Fruit fly (Drosophila melanogaster) whole organism, embryonic: ENCODE measurements around the gene Bicra.
A peak's percentile ranks its signal among the peaks of the same experiment; 100 is the strongest.

Experiments used
- ATbp ChIP-seq: fragments of 200-800 bp; sonication (Bioruptor generic); optimal IDR thresholded peaks from 2 replicates; lab custom pipeline; 2017; ENCODE audit warnings: missing biosample characterization, mild to moderate bottlenecking, missing genetic modification characterization, missing genetic modification reagents
- Awh ChIP-seq: fragments of 200-800 bp; sonication (Bioruptor generic); IDR thresholded peaks from 2 replicates; pipeline ENCODE4, ENCODE4 v1.3.6; 2022; ENCODE audit warnings: missing biosample characterization, missing genetic modification characterization
- BtbVII ChIP-seq: fragments of 200-800 bp; sonication (Bioruptor generic); optimal IDR thresholded peaks from 3 replicates; lab custom pipeline; 2017; ENCODE audit warnings: missing biosample characterization, mild to moderate bottlenecking, missing genetic modification characterization
- CG10209 ChIP-seq: fragments of 200-800 bp; sonication (Bioruptor generic); optimal IDR thresholded peaks from 3 replicates; lab custom pipeline; 2017; ENCODE audit warnings: missing biosample characterization, mild to moderate bottlenecking, missing genetic modification characterization, missing genetic modification reagents
- CG10462 ChIP-seq: fragments of 200-800 bp; sonication (Bioruptor generic); optimal IDR thresholded peaks from 2 replicates; lab custom pipeline; 2016; ENCODE audit warnings: missing biosample characterization, missing genetic modification characterization
- CG11696 ChIP-seq: fragments of 200-800 bp; sonication (Bioruptor generic); IDR thresholded peaks from 2 replicates; pipeline ENCODE4 v1.3.6; 2022; ENCODE audit warnings: missing biosample characterization, missing genetic modification characterization
- CG1233 ChIP-seq: fragments of 200-800 bp; sonication (Bioruptor generic); optimal IDR thresholded peaks from 4 replicates; lab custom pipeline; 2018; ENCODE audit warnings: missing biosample characterization, mild to moderate bottlenecking, missing genetic modification characterization
- CG12769 ChIP-seq: fragments of 200-800 bp; sonication (Bioruptor generic); optimal IDR thresholded peaks from 2 replicates; lab custom pipeline; 2019; ENCODE audit warnings: missing biosample characterization, mild to moderate bottlenecking, missing genetic modification characterization, moderate library complexity
- CG3281 ChIP-seq: fragments of 200-800 bp; sonication (Bioruptor generic); optimal IDR thresholded peaks from 3 replicates; lab custom pipeline; 2017; ENCODE audit warnings: missing biosample characterization, mild to moderate bottlenecking, missing genetic modification characterization
- CG34422 ChIP-seq: fragments of 200-800 bp; sonication (Bioruptor generic); IDR thresholded peaks from 3 replicates; pipeline ENCODE4 v1.3.6; 2022; ENCODE audit warnings: missing biosample characterization, missing genetic modification characterization
- CG3838 ChIP-seq: fragments of 200-800 bp; sonication (Bioruptor generic); optimal IDR thresholded peaks from 3 replicates; lab custom pipeline; 2016; ENCODE audit warnings: missing biosample characterization, missing genetic modification characterization
- CG4424 ChIP-seq: fragments of 200-800 bp; sonication (Bioruptor generic); optimal IDR thresholded peaks from 3 replicates; lab custom pipeline; 2016; ENCODE audit warnings: missing biosample characterization, missing genetic modification characterization
- CG5180 ChIP-seq: fragments of 200-800 bp; sonication (Bioruptor generic); optimal IDR thresholded peaks from 3 replicates; lab custom pipeline; 2017; ENCODE audit warnings: missing biosample characterization, missing genetic modification characterization, mild to moderate bottlenecking, moderate library complexity, missing genetic modification reagents
- CG6254 ChIP-seq: fragments of 200-800 bp; sonication (Bioruptor generic); optimal IDR thresholded peaks from 3 replicates; lab custom pipeline; 2017; ENCODE audit warnings: mild to moderate bottlenecking, missing biosample characterization, missing genetic modification reagents, missing genetic modification characterization
- CG7963 ChIP-seq: fragments of 200-800 bp; sonication (Bioruptor generic); IDR thresholded peaks from 3 replicates; pipeline ENCODE4 v1.3.6; 2022; ENCODE audit warnings: missing biosample characterization, missing genetic modification characterization; ENCODE audit not compliant: partially characterized antibody
- CG7987 ChIP-seq: fragments of 200-800 bp; sonication (Bioruptor generic); optimal IDR thresholded peaks from 2 replicates; lab custom pipeline; 2018; ENCODE audit warnings: missing biosample characterization, mild to moderate bottlenecking, missing genetic modification characterization, moderate library complexity
- CG8290 ChIP-seq, 3 experiments: fragments of 200-800 bp; sonication (Bioruptor generic); optimal IDR thresholded peaks; 2 replicates each; lab custom pipeline; 2016 to 2019; ENCODE audit warnings: missing biosample characterization in 3 of 3, missing genetic modification characterization in 3 of 3, mild to moderate bottlenecking in 2 of 3, moderate library complexity in 1 of 3
- CG8765 ChIP-seq: fragments of 200-800 bp; sonication (Bioruptor generic); IDR thresholded peaks from 2 replicates; pipeline ENCODE4 v1.3.6; 2022; ENCODE audit warnings: missing biosample characterization, missing genetic modification characterization
- CG8944 ChIP-seq: fragments of 200-800 bp; sonication (Bioruptor generic); optimal IDR thresholded peaks from 3 replicates; lab custom pipeline; 2016; ENCODE audit warnings: missing biosample characterization, missing genetic modification characterization
- CG9609 ChIP-seq: fragments of 200-800 bp; sonication (Bioruptor generic); optimal IDR thresholded peaks from 3 replicates; lab custom pipeline; 2016; ENCODE audit warnings: missing biosample characterization, missing genetic modification characterization
- Dp ChIP-seq: fragments of 200-800 bp; sonication (Bioruptor generic); optimal IDR thresholded peaks from 2 replicates; lab custom pipeline; 2018; ENCODE audit warnings: missing biosample characterization, mild to moderate bottlenecking, missing genetic modification characterization, moderate library complexity
- Ets97D ChIP-seq: fragments of 200-800 bp; sonication (Bioruptor generic); optimal IDR thresholded peaks from 3 replicates; lab custom pipeline; 2016; ENCODE audit warnings: missing biosample characterization, missing genetic modification characterization
- H15 ChIP-seq: fragments of 200-800 bp; sonication (Bioruptor generic); IDR thresholded peaks from 3 replicates; pipeline ENCODE4 v1.3.6; 2022; ENCODE audit warnings: missing biosample characterization, missing genetic modification characterization
- Hmr ChIP-seq: fragments of 200-800 bp; sonication (Bioruptor generic); optimal IDR thresholded peaks from 3 replicates; lab custom pipeline; 2017; ENCODE audit warnings: mild to moderate bottlenecking, missing biosample characterization, missing genetic modification reagents, missing genetic modification characterization
- Hr51 ChIP-seq, 2 experiments: fragments of 200-800 bp; sonication (Bioruptor generic); optimal IDR thresholded peaks; 2 replicates in 1 of 2; 3 replicates in 1 of 2; lab custom pipeline; 2016 to 2018; ENCODE audit warnings: missing biosample characterization in 2 of 2, missing genetic modification characterization in 2 of 2, mild to moderate bottlenecking in 1 of 2, moderate library complexity in 1 of 2
- MTF-1 ChIP-seq: fragments of 200-800 bp; sonication (Bioruptor generic); optimal IDR thresholded peaks from 2 replicates; lab custom pipeline; 2018; ENCODE audit warnings: missing biosample characterization, mild to moderate bottlenecking, missing genetic modification characterization, borderline replicate concordance
- Meics ChIP-seq: fragments of 200-800 bp; sonication (Bioruptor generic); optimal IDR thresholded peaks from 2 replicates; lab custom pipeline; 2017; ENCODE audit warnings: missing biosample characterization, mild to moderate bottlenecking, missing genetic modification characterization
- Mes4 ChIP-seq: fragments of 200-800 bp; sonication (Bioruptor generic); optimal IDR thresholded peaks from 2 replicates; lab custom pipeline; 2016; ENCODE audit warnings: missing biosample characterization, missing genetic modification characterization
- Nf-YA ChIP-seq: fragments of 200-800 bp; sonication (Bioruptor generic); IDR thresholded peaks from 2 replicates; pipeline ENCODE4 v1.3.6; 2022; ENCODE audit warnings: missing biosample characterization, missing genetic modification characterization
- Nf-YC ChIP-seq: fragments of 200-800 bp; optimal IDR thresholded peaks from 3 replicates; lab custom pipeline; 2019; ENCODE audit warnings: missing biosample characterization, mild to moderate bottlenecking, missing genetic modification characterization, moderate library complexity
- Sry-β ChIP-seq: fragments of 200-800 bp; sonication (Bioruptor generic); optimal IDR thresholded peaks from 2 replicates; lab custom pipeline; 2018; ENCODE audit warnings: missing biosample characterization, mild to moderate bottlenecking, missing genetic modification characterization, moderate library complexity
- TFAM ChIP-seq: fragments of 200-800 bp; sonication (Bioruptor generic); optimal IDR thresholded peaks from 2 replicates; lab custom pipeline; 2017; ENCODE audit warnings: missing biosample characterization, missing genetic modification characterization, inconsistent platforms
- Taf1 ChIP-seq: fragments of 200-800 bp; sonication (Bioruptor generic); IDR thresholded peaks from 2 replicates; pipeline ENCODE4 v1.3.6; 2022; ENCODE audit warnings: missing biosample characterization, missing genetic modification characterization
- Xrp1 ChIP-seq: fragments of 200-800 bp; sonication (Bioruptor generic); IDR thresholded peaks from 2 replicates; pipeline ENCODE4 v1.3.6; 2022; ENCODE audit warnings: missing biosample characterization, missing genetic modification characterization
- YL-1 ChIP-seq: fragments of 200-800 bp; sonication (Bioruptor generic); optimal IDR thresholded peaks from 3 replicates; lab custom pipeline; 2017; ENCODE audit warnings: missing biosample characterization, mild to moderate bottlenecking, missing genetic modification characterization
- bbx ChIP-seq: fragments of 200-800 bp; sonication (Bioruptor generic); IDR thresholded peaks from 2 replicates; pipeline ENCODE4 v1.3.6; 2022; ENCODE audit warnings: missing biosample characterization, missing genetic modification characterization; ENCODE audit not compliant: partially characterized antibody
- cg ChIP-seq: fragments of 200-800 bp; sonication (Bioruptor generic); optimal IDR thresholded peaks from 3 replicates; lab custom pipeline; 2019; ENCODE audit warnings: missing biosample characterization, mild to moderate bottlenecking, missing genetic modification characterization, moderate library complexity
- chn ChIP-seq: fragments of 200-800 bp; sonication (Bioruptor generic); optimal IDR thresholded peaks from 2 replicates; lab custom pipeline; 2016; ENCODE audit warnings: missing biosample characterization, missing genetic modification characterization
- croc ChIP-seq: fragments of 200-800 bp; sonication (Bioruptor generic); conservative IDR thresholded peaks from 3 replicates; pipeline ENCODE4 v1.3.6; 2022; ENCODE audit warnings: missing biosample characterization, missing genetic modification characterization
- dmrt99B ChIP-seq: fragments of 200-800 bp; sonication (Bioruptor generic); optimal IDR thresholded peaks from 2 replicates; lab custom pipeline; 2018; ENCODE audit warnings: missing biosample characterization, mild to moderate bottlenecking, missing genetic modification characterization, moderate library complexity
- fu2 ChIP-seq: fragments of 200-800 bp; sonication (Bioruptor generic); optimal IDR thresholded peaks from 2 replicates; lab custom pipeline; 2016; ENCODE audit warnings: missing biosample characterization, missing genetic modification characterization
- kni ChIP-seq: fragments of 200-800 bp; sonication (Bioruptor generic); optimal IDR thresholded peaks from 3 replicates; lab custom pipeline; 2017; ENCODE audit warnings: mild to moderate bottlenecking, missing biosample characterization, missing genetic modification reagents, missing genetic modification characterization
- oc ChIP-seq: fragments of 200-800 bp; sonication (Bioruptor generic); optimal IDR thresholded peaks from 2 replicates; lab custom pipeline; 2018; ENCODE audit warnings: missing biosample characterization, mild to moderate bottlenecking, missing genetic modification characterization, moderate library complexity
- peb ChIP-seq: fragments of 200-800 bp; sonication (Bioruptor generic); IDR thresholded peaks from 2 replicates; pipeline ENCODE4 v1.3.6; 2022; ENCODE audit warnings: missing biosample characterization, missing genetic modification characterization
- sd ChIP-seq: fragments of 200-800 bp; sonication (Bioruptor generic); optimal IDR thresholded peaks from 3 replicates; lab custom pipeline; 2018; ENCODE audit warnings: missing biosample characterization, mild to moderate bottlenecking, missing genetic modification characterization, moderate library complexity
- seq ChIP-seq: fragments of 200-800 bp; sonication (Bioruptor generic); IDR thresholded peaks from 2 replicates; pipeline ENCODE4 v1.3.6; 2022; ENCODE audit warnings: missing biosample characterization, missing genetic modification characterization
- tin ChIP-seq: fragments of 200-800 bp; sonication (Bioruptor generic); optimal IDR thresholded peaks from 3 replicates; lab custom pipeline; 2016; ENCODE audit warnings: missing biosample characterization, missing genetic modification characterization
- tna ChIP-seq: fragments of 200-800 bp; sonication (Bioruptor generic); IDR thresholded peaks from 2 replicates; pipeline ENCODE4 v1.3.6; 2022; ENCODE audit warnings: missing biosample characterization, missing genetic modification characterization; ENCODE audit not compliant: partially characterized antibody
- vvl ChIP-seq: fragments of 200-800 bp; sonication (Bioruptor generic); IDR thresholded peaks from 2 replicates; pipeline ENCODE4 v1.3.6; 2022; ENCODE audit warnings: missing biosample characterization, missing genetic modification characterization
- zen2 ChIP-seq: fragments of 200-800 bp; sonication (Bioruptor generic); IDR thresholded peaks from 3 replicates; pipeline ENCODE4 v1.3.6; 2022; ENCODE audit warnings: missing biosample characterization, missing genetic modification characterization; ENCODE audit not compliant: partially characterized antibody

Gene Bicra

DNA sequence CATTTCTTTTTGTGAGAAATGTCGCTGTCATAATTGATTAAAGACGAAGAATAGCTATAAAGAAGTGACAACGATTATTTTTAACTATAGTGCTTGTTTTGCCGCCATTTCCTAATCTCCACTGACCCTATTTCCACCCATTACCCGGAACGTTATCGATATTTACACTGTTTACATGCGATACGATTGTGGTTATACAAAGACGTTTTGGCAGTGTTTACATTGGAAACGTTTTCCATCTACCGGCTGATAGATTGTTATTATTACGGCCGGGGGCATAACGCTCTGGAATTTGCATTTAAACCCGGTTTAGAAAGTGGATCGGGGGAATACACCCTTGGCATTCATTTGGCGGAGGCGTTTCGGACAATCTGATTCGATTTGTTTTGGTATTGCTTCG is 3.4 kb downstream of the Bicra start (continued):
- TF ChIP-seq chn (GFP tag; lab: Kevin White, UChicago) (no peak), croc (GFP tag; lab: Robert Waterston, UW) (no peak), CG5180 (GFP tag; lab: Kevin White, UChicago) (no peak), zen2 (GFP tag; lab: Robert Waterston, UW) (no peak), ATbp (GFP tag; lab: Kevin White, UChicago) (peak; percentile 58), CG10462 (GFP tag; lab: Kevin White, UChicago) (no peak), dmrt99B (tag; lab: Kevin White, UChicago) (no peak), CG10209 (peak; percentile 19), Nf-YC (no peak), BtbVII (peak; percentile 22), CG7963 (no peak), fu2 (GFP tag; lab: Kevin White, UChicago) (no peak), Taf1 (GFP tag; lab: Robert Waterston, UW) (no peak), Sry-β (no peak), CG8765 (GFP tag; lab: Robert Waterston, UW) (no peak), TFAM (GFP tag; lab: Kevin White, UChicago) (no peak), sd (peak; percentile 21), CG7987 (GFP tag; lab: Kevin White, UChicago) (peak; percentile 53), CG12769 (tag; lab: Kevin White, UChicago) (no peak), CG8290 (GFP tag; optimal IDR thresholded peaks at IDR 0.05; lab: Kevin White, UChicago) (no peak), CG8290 (tag; optimal IDR thresholded peaks at IDR 0.05; lab: Kevin White, UChicago) (peak in 1 of 2 experiments; percentile 45), Dp (GFP tag; lab: Kevin White, UChicago) (no peak), Awh (GFP tag; lab: Robert Waterston, UW) (no peak), CG8944 (GFP tag; lab: Kevin White, UChicago) (no peak), CG3281 (GFP tag; lab: Kevin White, UChicago) (no peak), Mes4 (GFP tag; lab: Kevin White, UChicago) (no peak), kni (GFP tag; lab: Kevin White, UChicago) (no peak), CG34422 (no peak), CG3838 (no peak), Meics (GFP tag; lab: Kevin White, UChicago) (no peak), CG6254 (GFP tag; lab: Kevin White, UChicago) (no peak), tna (no peak), Hr51 (GFP tag; optimal IDR thresholded peaks at IDR 0.05; lab: Kevin White, UChicago) (no peak), bbx (GFP tag; lab: Robert Waterston, UW) (no peak), cg (GFP tag; lab: Kevin White, UChicago) (no peak), seq (GFP tag; lab: Robert Waterston, UW) (no peak), vvl (GFP tag; lab: Robert Waterston, UW) (no peak), H15 (GFP tag; lab: Robert Waterston, UW) (no peak), oc (tag; lab: Kevin White, UChicago) (no peak), CG9609 (GFP tag; lab: Kevin White, UChicago) (no peak), peb (GFP tag; lab: Robert Waterston, UW) (no peak), Nf-YA (GFP tag; lab: Robert Waterston, UW) (no peak), Hmr (GFP tag; lab: Kevin White, UChicago) (no peak), Ets97D (GFP tag; lab: Kevin White, UChicago) (no peak), YL-1 (GFP tag; lab: Kevin White, UChicago) (no peak), tin (GFP tag; lab: Kevin White, UChicago) (no peak), CG11696 (GFP tag; lab: Robert Waterston, UW) (no peak), MTF-1 (peak; percentile 22), Xrp1 (GFP tag; lab: Robert Waterston, UW) (0 out of 2 replicates have a peak, but pooled peaks have one; percentile 8), CG1233 (GFP tag; lab: Kevin White, UChicago) (peak; percentile 27), CG4424 (GFP tag; lab: Kevin White, UChicago) (no peak)
